In the genomic region with DNA sequence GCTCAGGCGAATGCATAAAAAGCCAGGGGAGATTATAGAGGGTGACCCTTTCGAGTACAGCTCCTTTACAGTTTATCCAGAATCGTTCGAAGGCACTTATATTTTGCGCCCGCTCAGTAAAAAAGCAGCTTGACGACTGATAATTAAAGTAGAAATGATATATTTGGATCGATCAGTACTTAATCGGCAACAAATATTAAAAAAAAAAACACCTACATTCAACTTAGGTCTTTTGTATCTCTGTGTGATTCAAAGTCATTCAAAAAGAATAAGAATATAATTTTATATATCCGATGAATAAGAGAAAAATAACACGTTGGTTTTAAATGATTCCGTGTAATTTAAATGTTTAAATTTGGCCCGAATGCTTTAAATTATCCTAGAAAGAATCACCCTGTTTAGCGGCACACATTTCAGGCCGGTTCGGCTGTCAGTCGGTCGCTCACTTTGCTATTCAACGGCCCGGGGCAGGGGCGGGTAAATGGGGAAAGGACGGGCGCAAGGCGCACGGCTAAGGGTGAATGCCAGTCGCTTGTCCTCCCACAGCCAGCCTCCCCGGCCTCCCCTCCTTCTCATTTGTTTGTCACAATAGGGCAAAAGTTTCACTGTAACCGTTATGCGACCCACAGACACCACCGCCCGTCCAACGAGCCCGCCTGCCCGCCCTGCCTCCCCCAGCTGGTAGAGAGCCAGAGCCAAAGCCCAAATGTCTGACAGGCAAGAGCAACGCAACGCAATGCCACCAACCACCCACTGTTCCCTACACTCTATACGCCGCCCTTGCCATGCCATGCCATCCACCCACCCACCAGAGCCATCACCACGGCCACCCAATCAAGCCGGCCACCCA, we compare ENCODE assay signal across 5 fruit fly cellular contexts.
A peak's percentile ranks its signal among the peaks of the same experiment; 100 is the strongest.
TF ChIP-seq lines count a peak whose summit lies in the region.

No protein-coding gene starts in this region.

- no peak for TF ChIP-seq CTCF in whole organism, embryonic (GFP tag; optimal IDR thresholded peaks at IDR 0.05; lab: Kevin White, UChicago)

TF ChIP-seq in whole organism, adult, 20 proteins besides CTCF, POLR2A, EP300 and RAD21 (continues in another document):
- TF ChIP-seq ovo (GFP tag; optimal IDR thresholded peaks at IDR 0.05; lab: Kevin White, UChicago) = no peak
- no peak for TF ChIP-seq tj (GFP tag; optimal IDR thresholded peaks at IDR 0.05; lab: Kevin White, UChicago)
- no peak for TF ChIP-seq Crg-1 (GFP tag; optimal IDR thresholded peaks at IDR 0.05; lab: Kevin White, UChicago)
- TF ChIP-seq pad (GFP tag; optimal IDR thresholded peaks at IDR 0.05; lab: Kevin White, UChicago) = no peak
- TF ChIP-seq cic (GFP tag; optimal IDR thresholded peaks at IDR 0.05; lab: Kevin White, UChicago) = no peak
- no peak for TF ChIP-seq Mnt (GFP tag; optimal IDR thresholded peaks at IDR 0.05; lab: Kevin White, UChicago)
- peak; percentile 22 for TF ChIP-seq CG14711 (tag; optimal IDR thresholded peaks at IDR 0.05; lab: Kevin White, UChicago)
- no peak for TF ChIP-seq CG33017 (tag; optimal IDR thresholded peaks at IDR 0.05; lab: Kevin White, UChicago)
- TF ChIP-seq CG1620 (GFP tag; optimal IDR thresholded peaks at IDR 0.05; lab: Kevin White, UChicago) = no peak
- TF ChIP-seq toe (GFP tag; optimal IDR thresholded peaks at IDR 0.05; lab: Kevin White, UChicago) = peak; percentile 22
- TF ChIP-seq CG7101 (tag; optimal IDR thresholded peaks at IDR 0.05; lab: Kevin White, UChicago) = no peak
- no peak for TF ChIP-seq cnc (optimal IDR thresholded peaks at IDR 0.05; lab: Kevin White, UChicago)
- no peak for TF ChIP-seq bab1 (GFP tag; optimal IDR thresholded peaks at IDR 0.05; lab: Kevin White, UChicago)
- peak; percentile 35 for TF ChIP-seq CG7045 (GFP tag; optimal IDR thresholded peaks at IDR 0.05; lab: Kevin White, UChicago)
- TF ChIP-seq CG12768 (GFP tag; optimal IDR thresholded peaks at IDR 0.05; lab: Kevin White, UChicago) = peak; percentile 67
- TF ChIP-seq Clk (GFP tag; optimal IDR thresholded peaks at IDR 0.05; lab: Kevin White, UChicago) = peak; percentile 15
- TF ChIP-seq kay (GFP tag; lab: Kevin White, UChicago; ENCODE audit: borderline replicate concordance) = no peak

TF ChIP-seq in whole organism, embryonic, 481 proteins besides CTCF, POLR2A, EP300 and RAD21 (continues in another document):
- TF ChIP-seq schlank (tag; optimal IDR thresholded peaks at IDR 0.05; lab: Kevin White, UChicago) (no peak), cato (GFP tag; optimal IDR thresholded peaks at IDR 0.05; lab: Kevin White, UChicago; ENCODE audit: borderline replicate concordance) (no peak), CG1832 (GFP tag; optimal IDR thresholded peaks at IDR 0.05; lab: Kevin White, UChicago) (no peak), CG15514 (GFP tag; optimal IDR thresholded peaks at IDR 0.05; lab: Kevin White, UChicago) (peak; percentile 46), CoRest (tag; optimal IDR thresholded peaks at IDR 0.05; lab: Kevin White, UChicago) (peak; percentile 43), H15 (GFP tag; IDR thresholded peaks at IDR 0.05; lab: Robert Waterston, UW) (no peak), CG2199 (GFP tag; IDR thresholded peaks at IDR 0.05; lab: Robert Waterston, UW) (0 out of 3 replicates have a peak, but pooled peaks have one; percentile 20), cwo (GFP tag; optimal IDR thresholded peaks at IDR 0.05; lab: Kevin White, UChicago) (peak; percentile 72), Chrac-16 (GFP tag; optimal IDR thresholded peaks at IDR 0.05; lab: Kevin White, UChicago) (no peak), Sox102F (GFP tag; optimal IDR thresholded peaks at IDR 0.05; lab: Kevin White, UChicago) (peak; percentile 36), CG8089 (GFP tag; optimal IDR thresholded peaks at IDR 0.05; lab: Kevin White, UChicago) (no peak), Hr78 (GFP tag; optimal IDR thresholded peaks at IDR 0.05; lab: Kevin White, UChicago) (peak in 1 of 2 experiments; percentile 11), CG10979 (tag; optimal IDR thresholded peaks at IDR 0.05; lab: Kevin White, UChicago) (peak; percentile 72), CG7839 (tag; optimal IDR thresholded peaks at IDR 0.05; lab: Kevin White, UChicago) (peak; percentile 68), Antp (GFP tag; optimal IDR thresholded peaks at IDR 0.05; lab: Kevin White, UChicago) (no peak), Ada2b (GFP tag; IDR thresholded peaks at IDR 0.05; lab: Robert Waterston, UW) (no peak)

TF ChIP-seq in whole organism, prepupa, 60 proteins besides CTCF, POLR2A, EP300 and RAD21 (continues in another document):
- TF ChIP-seq CG15336 (GFP tag; IDR thresholded peaks at IDR 0.05; lab: Robert Waterston, UW) (peak; percentile 19), CG31627 (GFP tag; optimal IDR thresholded peaks at IDR 0.05; lab: Kevin White, UChicago) (no peak), achi (GFP tag; optimal IDR thresholded peaks at IDR 0.05; lab: Kevin White, UChicago) (peak; percentile 14), ss (GFP tag; optimal IDR thresholded peaks at IDR 0.05; lab: Kevin White, UChicago) (peak in 1 of 2 experiments; percentile 28), CG8119 (GFP tag; IDR thresholded peaks at IDR 0.05; lab: Robert Waterston, UW) (peak; percentile 26; the same call in 1 of the 3 replicates), Sox102F (GFP tag; optimal IDR thresholded peaks at IDR 0.05; lab: Kevin White, UChicago) (no peak), CG32006 (GFP tag; optimal IDR thresholded peaks at IDR 0.05; lab: Kevin White, UChicago) (peak; percentile 49), CG3919 (GFP tag; optimal IDR thresholded peaks at IDR 0.05; lab: Kevin White, UChicago) (peak; percentile 71), Sox15 (GFP tag; optimal IDR thresholded peaks at IDR 0.05; lab: Kevin White, UChicago) (no peak), net (GFP tag; optimal IDR thresholded peaks at IDR 0.05; lab: Kevin White, UChicago) (peak; percentile 31), CG8632 (GFP tag; optimal IDR thresholded peaks at IDR 0.05; lab: Kevin White, UChicago) (peak; percentile 11), pdm3 (GFP tag; optimal IDR thresholded peaks at IDR 0.05; lab: Kevin White, UChicago) (peak; percentile 5), Ets96B (tag; optimal IDR thresholded peaks at IDR 0.05; lab: Kevin White, UChicago) (peak; percentile 49), fd85E (GFP tag; optimal IDR thresholded peaks at IDR 0.05; lab: Kevin White, UChicago) (no peak), esn (GFP tag; optimal IDR thresholded peaks at IDR 0.05; lab: Kevin White, UChicago) (peak; percentile 52), CG9139 (GFP tag; optimal IDR thresholded peaks at IDR 0.05; lab: Kevin White, UChicago) (no peak), cyc (GFP tag; optimal IDR thresholded peaks at IDR 0.05; lab: Kevin White, UChicago) (peak; percentile 43)

TF ChIP-seq in whole organism, pupa, 21 proteins besides CTCF, POLR2A, EP300 and RAD21 (continues in another document):
- TF ChIP-seq D1 (tag; optimal IDR thresholded peaks at IDR 0.05; lab: Kevin White, UChicago) = no peak
- TF ChIP-seq Pif1B (GFP tag; optimal IDR thresholded peaks at IDR 0.05; lab: Kevin White, UChicago) = no peak
- TF ChIP-seq CG15710 (tag; optimal IDR thresholded peaks at IDR 0.05; lab: Kevin White, UChicago) = peak; percentile 59
- TF ChIP-seq CG13204 (GFP tag; optimal IDR thresholded peaks at IDR 0.05; lab: Kevin White, UChicago) = peak; percentile 77
- peak; percentile 65 for TF ChIP-seq CG17806 (tag; optimal IDR thresholded peaks at IDR 0.05; lab: Kevin White, UChicago)
- peak; percentile 15 for TF ChIP-seq Pif1A (GFP tag; optimal IDR thresholded peaks at IDR 0.05; lab: Kevin White, UChicago)
- no peak for TF ChIP-seq rn (GFP tag; IDR thresholded peaks at IDR 0.05; lab: Robert Waterston, UW)
- no peak for TF ChIP-seq CG32121 (GFP tag; IDR thresholded peaks at IDR 0.05; lab: Robert Waterston, UW)
- 0 out of 3 replicates have a peak, but pooled peaks have one; percentile 22 for TF ChIP-seq CG4496 (GFP tag; IDR thresholded peaks at IDR 0.05; lab: Robert Waterston, UW)
- TF ChIP-seq CG12605 (GFP tag; IDR thresholded peaks at IDR 0.05; lab: Robert Waterston, UW) = no peak
- TF ChIP-seq CG9948 (tag; optimal IDR thresholded peaks at IDR 0.05; lab: Kevin White, UChicago) = peak; percentile 41
- peak; percentile 84 for TF ChIP-seq CG8159 (tag; optimal IDR thresholded peaks at IDR 0.05; lab: Kevin White, UChicago)
- peak; percentile 34 for TF ChIP-seq CG8301 (tag; optimal IDR thresholded peaks at IDR 0.05; lab: Kevin White, UChicago)
- TF ChIP-seq gl (tag; optimal IDR thresholded peaks at IDR 0.05; lab: Kevin White, UChicago) = no peak
- 0 out of 3 replicates have a peak, but pooled peaks have one; percentile 32 for TF ChIP-seq fd96Ca (GFP tag; IDR thresholded peaks at IDR 0.05; lab: Robert Waterston, UW)
- TF ChIP-seq EcR (GFP tag; optimal IDR thresholded peaks at IDR 0.05; lab: Kevin White, UChicago) = no peak
- TF ChIP-seq Ets98B (GFP tag; IDR thresholded peaks at IDR 0.05; lab: Robert Waterston, UW) = no peak
- peak; percentile 2 for TF ChIP-seq Snoo (tag; optimal IDR thresholded peaks at IDR 0.05; lab: Kevin White, UChicago)

TF ChIP-seq in whole organism, wandering third instar larva, 38 proteins besides CTCF, POLR2A, EP300 and RAD21 (continues in another document):
- no peak for TF ChIP-seq OdsH (GFP tag; optimal IDR thresholded peaks at IDR 0.05; lab: Kevin White, UChicago)
- TF ChIP-seq Rel (GFP tag; optimal IDR thresholded peaks at IDR 0.05; lab: Kevin White, UChicago) = no peak
- no peak for TF ChIP-seq Rel (tag; optimal IDR thresholded peaks at IDR 0.05; lab: Kevin White, UChicago)
- no peak for TF ChIP-seq psq (GFP tag; optimal IDR thresholded peaks at IDR 0.05; lab: Kevin White, UChicago)
- TF ChIP-seq jim (GFP tag; optimal IDR thresholded peaks at IDR 0.05; lab: Kevin White, UChicago) = no peak
- TF ChIP-seq GATAd (GFP tag; optimal IDR thresholded peaks at IDR 0.05; lab: Kevin White, UChicago) = no peak
- TF ChIP-seq Myc (optimal IDR thresholded peaks at IDR 0.05; lab: Kevin White, UChicago) = no peak
- TF ChIP-seq sv (GFP tag; optimal IDR thresholded peaks at IDR 0.05; lab: Kevin White, UChicago) = no peak
- no peak for TF ChIP-seq Jra (GFP tag; optimal IDR thresholded peaks at IDR 0.05; lab: Kevin White, UChicago)
- TF ChIP-seq Sp1 (GFP tag; optimal IDR thresholded peaks at IDR 0.05; lab: Kevin White, UChicago) = peak; percentile 25
- no peak for TF ChIP-seq dl (GFP tag; optimal IDR thresholded peaks at IDR 0.05; lab: Kevin White, UChicago; ENCODE audit: insufficient read depth in 1 of 2, partially characterized antibody in 2 of 2)
- TF ChIP-seq HLH106 (tag; optimal IDR thresholded peaks at IDR 0.05; lab: Kevin White, UChicago) = peak; percentile 5
- TF ChIP-seq usp (GFP tag; optimal IDR thresholded peaks at IDR 0.05; lab: Kevin White, UChicago) = no peak
- TF ChIP-seq CG32264 (GFP tag; optimal IDR thresholded peaks at IDR 0.05; lab: Kevin White, UChicago) = no peak
- TF ChIP-seq N (GFP tag; optimal IDR thresholded peaks at IDR 0.05; lab: Kevin White, UChicago) = no peak
- no peak for TF ChIP-seq Vsx2 (GFP tag; optimal IDR thresholded peaks at IDR 0.05; lab: Kevin White, UChicago; ENCODE audit: partially characterized antibody)
- no peak for TF ChIP-seq Mio (GFP tag; optimal IDR thresholded peaks at IDR 0.05; lab: Kevin White, UChicago)
- TF ChIP-seq tai (GFP tag; optimal IDR thresholded peaks at IDR 0.05; lab: Kevin White, UChicago) = no peak
- TF ChIP-seq rgr (GFP tag; optimal IDR thresholded peaks at IDR 0.05; lab: Kevin White, UChicago) = no peak
- TF ChIP-seq woc (GFP tag; optimal IDR thresholded peaks at IDR 0.05; lab: Kevin White, UChicago) = no peak
- no peak for TF ChIP-seq Dif (GFP tag; optimal IDR thresholded peaks at IDR 0.05; lab: Kevin White, UChicago; ENCODE audit: partially characterized antibody)
